Fruit fly (Drosophila melanogaster): ENCODE measurements around the gene CG17264.

DNA sequence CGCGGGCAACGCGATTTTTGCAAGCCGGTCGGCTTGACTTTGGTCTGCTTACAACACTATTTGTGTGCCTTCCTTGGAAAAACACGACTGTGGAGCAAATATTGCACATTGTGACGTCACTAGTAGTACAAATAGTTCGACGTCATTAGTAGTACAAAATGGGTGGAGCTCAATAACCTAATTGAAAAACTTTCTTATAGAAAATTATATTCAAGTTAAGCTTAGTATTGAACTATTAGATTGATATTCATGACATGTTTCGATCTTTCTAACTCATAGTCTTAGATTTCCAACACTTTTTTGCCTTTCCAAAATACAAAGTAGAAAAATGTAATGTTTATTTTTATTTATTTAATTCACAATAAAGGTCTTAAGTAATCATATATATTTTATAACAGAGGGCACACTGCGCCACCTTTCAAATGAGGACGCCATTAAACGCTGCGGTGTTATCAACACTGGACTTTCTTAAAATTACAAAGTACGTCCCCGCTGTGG is 45.8 kb upstream of the CG17264 start, which contains the start of the genes Rrp1 and gammaTub23C:
- TF ChIP-seq Dfd (GFP tag; optimal IDR thresholded peaks at IDR 0.05) (no peak), Abd-B (GFP tag; optimal IDR thresholded peaks at IDR 0.05) (no peak), pan (optimal IDR thresholded peaks at IDR 0.05) (no peak), br (GFP tag; optimal IDR thresholded peaks at IDR 0.05) (peak; percentile 77)

All from whole organism, wandering third instar larva.